Fruit fly (Drosophila melanogaster) whole organism, pupa: ENCODE results near the gene CG8924.

Experiments
- CG10348 ChIP-seq: fragments of 200-800 bp; sonication (Bioruptor generic); IDR thresholded peaks from 2 replicates; pipeline ENCODE4 v1.3.6; 2022; ENCODE audit warnings: missing biosample characterization, missing genetic modification characterization
- CG12605 ChIP-seq: fragments of 200-800 bp; sonication (Bioruptor generic); IDR thresholded peaks from 2 replicates; pipeline ENCODE4 v1.3.6; 2022; ENCODE audit warnings: missing biosample characterization, missing genetic modification characterization
- CG13204 ChIP-seq: fragments of 200-800 bp; sonication (Bioruptor generic); optimal IDR thresholded peaks from 2 replicates; lab custom pipeline; 2018; ENCODE audit warnings: missing biosample characterization, mild to moderate bottlenecking, missing genetic modification characterization, moderate library complexity
- CG14655 ChIP-seq: fragments of 200-800 bp; sonication (Bioruptor generic); optimal IDR thresholded peaks from 3 replicates; lab custom pipeline; 2017; ENCODE audit warnings: mild to moderate bottlenecking, missing biosample characterization, missing genetic modification reagents, missing genetic modification characterization
- CG15710 ChIP-seq: fragments of 200-800 bp; sonication (Bioruptor generic); optimal IDR thresholded peaks from 2 replicates; lab custom pipeline; 2018; ENCODE audit warnings: missing biosample characterization, mild to moderate bottlenecking, missing genetic modification characterization, moderate library complexity
- CG17806 ChIP-seq: fragments of 200-800 bp; sonication (Bioruptor generic); optimal IDR thresholded peaks from 2 replicates; lab custom pipeline; 2018; ENCODE audit warnings: missing biosample characterization, mild to moderate bottlenecking, missing genetic modification characterization, moderate library complexity
- CG32121 ChIP-seq: fragments of 200-800 bp; sonication (Bioruptor generic); IDR thresholded peaks from 2 replicates; pipeline ENCODE4 v1.3.6; 2022; ENCODE audit warnings: missing biosample characterization, missing genetic modification characterization
- CG34367 ChIP-seq: fragments of 200-800 bp; sonication (Bioruptor generic); optimal IDR thresholded peaks from 2 replicates; lab custom pipeline; 2018; ENCODE audit warnings: missing biosample characterization, mild to moderate bottlenecking, missing genetic modification characterization
- CG4496 ChIP-seq: fragments of 200-800 bp; sonication (Bioruptor generic); IDR thresholded peaks from 3 replicates; pipeline ENCODE4 v1.3.6; 2022; ENCODE audit warnings: missing biosample characterization, missing genetic modification characterization
- CG8159 ChIP-seq: fragments of 200-800 bp; sonication (Bioruptor generic); optimal IDR thresholded peaks from 3 replicates; lab custom pipeline; 2018; ENCODE audit warnings: missing biosample characterization, mild to moderate bottlenecking, missing genetic modification characterization, moderate library complexity
- CG8301 ChIP-seq: fragments of 200-800 bp; sonication (Bioruptor generic); optimal IDR thresholded peaks from 2 replicates; lab custom pipeline; 2018; ENCODE audit warnings: missing biosample characterization, mild to moderate bottlenecking, missing genetic modification characterization
- CG9948 ChIP-seq: fragments of 200-800 bp; sonication (Bioruptor generic); optimal IDR thresholded peaks from 2 replicates; lab custom pipeline; 2018; ENCODE audit warnings: missing biosample characterization, mild to moderate bottlenecking, missing genetic modification characterization, moderate library complexity
- EcR ChIP-seq: fragments of 200-800 bp; sonication (Bioruptor generic); optimal IDR thresholded peaks from 3 replicates; lab custom pipeline; 2019; ENCODE audit warnings: missing biosample characterization, missing genetic modification characterization, mild to moderate bottlenecking, moderate library complexity, missing genetic modification reagents
- Ets98B ChIP-seq: fragments of 200-800 bp; sonication (Bioruptor generic); IDR thresholded peaks from 2 replicates; pipeline ENCODE4 v1.3.6; 2022; ENCODE audit warnings: missing biosample characterization, missing genetic modification characterization
- Pif1A ChIP-seq: fragments of 200-800 bp; sonication (Bioruptor generic); optimal IDR thresholded peaks from 3 replicates; lab custom pipeline; 2016; ENCODE audit warnings: missing biosample characterization, missing genetic modification characterization
- Pif1B ChIP-seq: fragments of 200-800 bp; sonication (Bioruptor generic); optimal IDR thresholded peaks from 3 replicates; lab custom pipeline; 2016; ENCODE audit warnings: missing biosample characterization, missing genetic modification characterization
- Snoo ChIP-seq: fragments of 200-800 bp; sonication (Bioruptor generic); optimal IDR thresholded peaks from 3 replicates; lab custom pipeline; 2017; ENCODE audit warnings: missing biosample characterization, mild to moderate bottlenecking, missing genetic modification characterization, inconsistent platforms
- fd96Ca ChIP-seq: fragments of 200-800 bp; sonication (Bioruptor generic); IDR thresholded peaks from 3 replicates; pipeline ENCODE4 v1.3.6; 2022; ENCODE audit warnings: missing biosample characterization, missing genetic modification characterization
- gl ChIP-seq: fragments of 200-800 bp; sonication (Bioruptor generic); optimal IDR thresholded peaks from 2 replicates; lab custom pipeline; 2018; ENCODE audit warnings: missing biosample characterization, mild to moderate bottlenecking, missing genetic modification characterization
- rn ChIP-seq: fragments of 200-800 bp; sonication (Bioruptor generic); IDR thresholded peaks from 2 replicates; pipeline ENCODE4 v1.3.6; 2022; ENCODE audit warnings: missing biosample characterization, missing genetic modification characterization

Gene CG8924

DNA sequence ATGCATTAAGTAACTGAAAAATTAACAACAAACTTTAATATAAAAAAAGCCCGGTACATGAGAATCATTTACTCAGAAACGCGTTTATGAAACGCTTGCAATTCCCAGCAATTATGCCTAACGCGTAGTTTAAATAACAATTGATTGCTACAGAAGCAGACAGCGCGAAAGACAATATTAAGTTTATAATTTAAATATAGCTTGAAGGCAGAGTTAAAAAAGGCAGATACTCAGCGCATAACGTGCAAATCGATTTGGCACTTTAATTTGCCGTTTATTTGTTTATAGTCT lies at the start of gene CG8924:
CG8924 (plus strand) TSS at position 122 of the 291 bp plus-strand sequence.
- TF ChIP-seq CG8301, result no peak
- no peak for TF ChIP-seq Pif1A (GFP tag; lab: Kevin White, UChicago)
- TF ChIP-seq rn (GFP tag; lab: Robert Waterston, UW), result no peak
- TF ChIP-seq CG32121 (GFP tag; lab: Robert Waterston, UW), result no peak
- TF ChIP-seq, all 21 proteins: peak for 0

DNA sequence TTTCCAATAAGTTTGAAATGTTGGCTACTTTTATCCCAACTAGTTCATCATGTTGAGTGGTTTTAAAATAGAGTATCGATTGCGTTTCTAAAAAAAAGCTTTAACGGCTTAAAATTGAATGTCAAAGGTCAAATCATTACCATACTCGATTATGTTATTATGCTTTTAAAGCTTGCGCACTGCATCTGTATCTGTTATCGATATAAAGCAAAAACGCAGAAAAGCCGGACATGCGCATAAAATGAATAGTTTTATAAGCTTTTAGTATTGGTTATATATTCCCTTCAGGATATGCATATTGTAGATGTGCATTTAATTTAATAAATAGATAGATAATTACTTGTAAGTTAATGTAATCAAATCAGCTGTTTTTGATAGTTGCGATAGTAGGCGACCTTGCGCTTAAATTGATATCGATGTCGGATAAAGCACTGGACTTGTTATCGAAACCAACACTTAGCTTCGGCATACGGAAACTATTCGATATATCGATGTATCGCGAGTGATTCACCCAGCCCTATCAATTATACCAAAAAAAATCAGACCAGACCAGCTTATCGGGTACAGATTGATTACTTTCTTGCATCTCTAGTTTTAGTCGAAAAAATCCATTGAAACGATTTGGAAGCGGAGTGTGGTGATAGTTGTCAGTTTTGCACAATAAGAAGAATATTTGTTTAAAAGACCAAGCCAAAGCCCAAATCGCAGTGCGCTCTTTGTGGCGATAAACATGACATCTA lies 49.1 kb upstream of the CG8924 start, which contains the start of gene shi:
shi (plus strand) TSS at position 511 of the 740 bp plus-strand sequence.
- TF ChIP-seq CG32121 (GFP tag; lab: Robert Waterston, UW), result no peak
- no peak for TF ChIP-seq EcR (GFP tag; lab: Kevin White, UChicago)
- no peak for TF ChIP-seq CG15710 (tag; lab: Kevin White, UChicago)
- TF ChIP-seq Ets98B (GFP tag; lab: Robert Waterston, UW), result no peak
- no peak for TF ChIP-seq CG12605 (GFP tag; lab: Robert Waterston, UW)
- no peak for TF ChIP-seq Pif1A (GFP tag; lab: Kevin White, UChicago)

DNA sequence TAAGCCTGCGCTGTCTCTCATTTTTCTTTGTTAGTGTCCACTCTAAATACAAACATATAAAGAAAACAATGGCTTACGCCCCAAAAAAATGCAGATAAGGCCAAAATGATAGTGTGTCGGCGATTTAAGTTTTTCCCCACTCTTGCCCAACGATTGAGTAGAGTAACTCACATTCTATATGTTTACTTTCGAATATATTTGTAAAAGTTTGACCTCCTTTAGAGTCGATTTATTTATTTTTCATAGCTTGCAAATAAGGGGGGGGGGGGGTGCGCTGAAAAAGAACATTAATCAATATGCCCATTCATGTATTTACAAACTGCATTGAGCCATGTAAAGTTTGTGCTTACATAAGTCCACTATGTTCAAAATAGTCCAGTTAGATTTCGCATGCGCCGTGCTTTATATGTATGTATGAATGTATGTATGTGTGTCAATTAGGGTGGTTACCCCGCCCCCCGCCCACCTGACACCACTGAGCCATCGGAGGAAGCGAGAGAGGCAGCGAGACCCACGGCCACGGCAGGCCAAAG lies 47.1 kb upstream of the CG8924 start:
- no peak for TF ChIP-seq Ets98B (GFP tag; lab: Robert Waterston, UW)
- TF ChIP-seq CG8159 (tag; lab: Kevin White, UChicago), result no peak
- TF ChIP-seq CG4496 (GFP tag; lab: Robert Waterston, UW), result no peak
- TF ChIP-seq gl (tag; lab: Kevin White, UChicago), result no peak
- TF ChIP-seq CG14655 (GFP tag; lab: Kevin White, UChicago), result no peak
- no peak for TF ChIP-seq Pif1A (GFP tag; lab: Kevin White, UChicago)
- TF ChIP-seq CG12605 (GFP tag; lab: Robert Waterston, UW), result no peak
- no peak for TF ChIP-seq EcR (GFP tag; lab: Kevin White, UChicago)
- TF ChIP-seq CG32121 (GFP tag; lab: Robert Waterston, UW), result no peak
- TF ChIP-seq fd96Ca, result no peak
- TF ChIP-seq CG9948 (tag; lab: Kevin White, UChicago), result no peak
- no peak for TF ChIP-seq Snoo (tag; lab: Kevin White, UChicago)
- no peak for TF ChIP-seq CG17806 (tag; lab: Kevin White, UChicago)
- TF ChIP-seq Pif1B (GFP tag; lab: Kevin White, UChicago), result no peak
- TF ChIP-seq CG8301, result no peak
- TF ChIP-seq CG13204, result no peak
- TF ChIP-seq rn (GFP tag; lab: Robert Waterston, UW), result no peak

DNA sequence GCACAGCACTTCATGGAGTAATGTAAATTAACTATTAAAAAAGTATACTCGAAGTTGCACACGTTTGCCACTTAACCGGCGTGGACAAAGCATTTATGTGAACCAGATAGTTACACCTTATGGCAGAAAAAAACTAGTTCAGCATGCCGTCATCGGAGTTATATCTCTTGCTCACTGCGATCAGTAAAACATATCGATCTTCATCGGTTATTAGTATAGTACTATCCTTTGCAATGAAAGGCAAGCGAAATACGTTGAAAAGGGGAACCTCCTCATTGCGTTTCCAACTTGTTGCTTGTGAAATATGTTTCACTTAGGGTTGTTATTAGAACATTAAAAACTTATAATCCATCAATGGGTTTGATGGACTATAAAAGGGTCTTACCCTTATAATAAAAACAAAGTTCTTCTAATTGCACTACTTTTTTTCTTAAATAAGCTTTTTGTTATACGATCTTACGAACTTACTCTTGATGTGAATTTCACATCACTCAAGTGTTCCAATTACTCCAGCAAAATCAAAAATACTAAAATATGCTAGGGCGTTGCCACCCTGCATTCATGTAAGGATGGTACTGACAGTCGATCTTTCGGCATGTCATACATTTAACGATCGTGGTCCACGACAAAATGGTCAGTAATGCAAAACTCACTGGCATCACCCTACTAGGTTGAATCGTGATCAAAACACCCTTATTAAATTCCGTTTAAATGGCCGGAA lies 31.2 kb upstream of the CG8924 start, which contains the start of gene CycD:
CycD (minus strand) TSS at position 113 of the 721 bp plus-strand sequence.
- TF ChIP-seq EcR (GFP tag; lab: Kevin White, UChicago) (no peak), Ets98B (GFP tag; lab: Robert Waterston, UW) (no peak), CG8301 (no peak), CG17806 (tag; lab: Kevin White, UChicago) (no peak), CG32121 (GFP tag; lab: Robert Waterston, UW) (no peak; the same call in 1 of the 2 replicates), CG12605 (GFP tag; lab: Robert Waterston, UW) (no peak), CG14655 (GFP tag; lab: Kevin White, UChicago) (no peak), CG13204 (no peak)

DNA sequence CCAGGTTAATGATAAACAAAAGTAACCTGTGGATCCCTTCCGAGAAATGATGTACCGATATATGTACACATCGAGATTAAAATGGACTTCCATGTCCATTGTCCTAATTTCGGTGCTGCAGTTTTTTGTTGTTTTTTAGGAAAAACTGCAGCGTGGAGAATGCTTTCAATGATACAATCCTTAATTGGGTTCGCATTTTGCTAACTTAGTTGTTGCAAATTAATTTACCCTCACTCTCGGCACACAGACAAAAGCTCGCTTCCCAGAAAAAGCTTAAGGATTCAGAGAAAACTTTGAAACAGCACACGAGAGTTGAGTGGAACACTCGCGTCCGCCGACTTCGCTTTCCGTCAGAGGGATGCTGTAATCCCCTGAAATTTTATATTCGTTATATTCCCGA lies 30.3 kb upstream of the CG8924 start, which contains the start of gene Lrp4:
Lrp4 (plus strand) TSS at position 301 of the 400 bp plus-strand sequence.
- TF ChIP-seq CG10348 (GFP tag; lab: Robert Waterston, UW) (no peak), CG32121 (GFP tag; lab: Robert Waterston, UW) (no peak)

DNA sequence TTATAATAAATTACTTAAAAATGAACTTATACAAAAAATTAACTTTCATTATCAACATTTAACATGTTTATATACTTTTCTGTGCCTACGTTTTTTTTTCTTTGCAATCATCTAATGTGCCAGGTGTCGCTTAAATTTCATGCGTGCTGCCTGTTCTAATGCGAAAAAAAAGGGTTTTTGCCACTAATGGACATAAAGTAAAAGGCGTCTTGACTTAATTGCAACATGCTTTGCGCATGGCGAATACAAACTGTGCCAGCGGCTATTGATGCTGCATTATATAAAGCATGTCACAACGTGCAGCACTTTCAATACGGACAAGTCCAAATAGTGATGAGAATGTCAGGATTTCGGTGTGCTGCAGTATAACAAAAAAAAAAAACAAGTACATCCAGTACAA lies 19.2 kb upstream of the CG8924 start, which contains the start of gene CG8916:
CG8916 (plus strand) TSS at position 301 of the 400 bp plus-strand sequence.
- TF ChIP-seq CG15710 (tag; lab: Kevin White, UChicago) (no peak), Pif1A (GFP tag; lab: Kevin White, UChicago) (no peak), CG13204 (no peak), CG17806 (tag; lab: Kevin White, UChicago) (no peak), CG34367 (tag; lab: Kevin White, UChicago) (no peak), CG8301 (no peak), CG9948 (tag; lab: Kevin White, UChicago) (no peak), Snoo (tag; lab: Kevin White, UChicago) (no peak), CG14655 (GFP tag; lab: Kevin White, UChicago) (no peak), CG10348 (GFP tag; lab: Robert Waterston, UW) (no peak), CG4496 (GFP tag; lab: Robert Waterston, UW) (no peak)
